Worm (Caenorhabditis elegans) whole organism, young adult: ENCODE measurements around the gene zip-8.

Experiments used
- F23B12.7 ChIP-seq: sonication (generic microtip); optimal IDR thresholded peaks from 2 replicates; lab custom pipeline; 2017; ENCODE audit warnings: missing genetic modification characterization, mild to moderate bottlenecking, missing compliant biosample characterization, antibody characterized with exemption, moderate library complexity; ENCODE audit not compliant: insufficient read depth
- F33H1.4 ChIP-seq: fragments of 200-800 bp; sonication (Bioruptor generic); IDR thresholded peaks from 2 replicates; pipeline ENCODE4 v1.3.6; 2022; ENCODE audit warnings: missing genetic modification reagents, missing genetic modification characterization, missing compliant biosample characterization
- F37B4.10 ChIP-seq: fragments of 200-800 bp; sonication (Bioruptor generic); IDR thresholded peaks from 2 replicates; pipeline ENCODE4 v1.3.6; 2022; ENCODE audit warnings: missing genetic modification characterization, missing compliant biosample characterization
- F57A8.1 ChIP-seq: fragments of 200-800 bp; sonication (Bioruptor generic); optimal IDR thresholded peaks from 2 replicates; lab custom pipeline; 2018; ENCODE audit warnings: mild to moderate bottlenecking, missing genetic modification characterization, moderate library complexity, missing compliant biosample characterization
- K11D2.4 ChIP-seq: fragments of 200-800 bp; sonication (Bioruptor generic); IDR thresholded peaks from 2 replicates; pipeline ENCODE4 v1.3.6; 2022; ENCODE audit warnings: missing genetic modification reagents, missing genetic modification characterization, missing compliant biosample characterization
- K12H6.12 ChIP-seq: fragments of 200-800 bp; sonication (Bioruptor generic); optimal IDR thresholded peaks from 2 replicates; lab custom pipeline; 2018; ENCODE audit warnings: mild to moderate bottlenecking, missing genetic modification characterization, missing compliant biosample characterization
- T26A5.8 ChIP-seq: sonication (generic microtip); optimal IDR thresholded peaks from 2 replicates; lab custom pipeline; 2016; ENCODE audit warnings: missing genetic modification characterization, missing compliant biosample characterization
- Y79H2A.3 ChIP-seq: fragments of 200-800 bp; sonication (Bioruptor generic); conservative IDR thresholded peaks from 2 replicates; pipeline ENCODE4 v1.3.6; 2022; ENCODE audit warnings: missing genetic modification reagents, missing genetic modification characterization, missing compliant biosample characterization
- atf-7 ChIP-seq: sonication (generic microtip); optimal IDR thresholded peaks from 2 replicates; lab custom pipeline; 2017; ENCODE audit warnings: mild to moderate bottlenecking, missing genetic modification characterization, missing compliant biosample characterization
- attf-5 ChIP-seq: fragments of 200-800 bp; sonication (Bioruptor generic); optimal IDR thresholded peaks from 2 replicates; lab custom pipeline; 2018; ENCODE audit warnings: mild to moderate bottlenecking, missing genetic modification characterization, missing compliant biosample characterization
- bed-2 ChIP-seq: fragments of 200-800 bp; sonication (Bioruptor generic); IDR thresholded peaks from 2 replicates; pipeline ENCODE4 v1.3.6; 2022; ENCODE audit warnings: missing genetic modification reagents, missing genetic modification characterization, missing compliant biosample characterization
- cebp-1 ChIP-seq, 2 experiments: fragments of 200-800 bp in 1 of 2; sonication (Bioruptor generic) in 1 of 2; sonication (generic microtip) in 1 of 2; IDR thresholded peaks in 1 of 2; optimal IDR thresholded peaks in 1 of 2; 2 replicates each; pipeline versions ENCODE4 v1.3.6 to Lab custom; 2017 to 2022; ENCODE audit warnings: missing compliant biosample characterization in 2 of 2, missing genetic modification characterization in 2 of 2, mild to moderate bottlenecking in 1 of 2, missing genetic modification reagents in 1 of 2, moderate library complexity in 1 of 2
- ceh-100 ChIP-seq: fragments of 200-800 bp; sonication (Bioruptor generic); IDR thresholded peaks from 2 replicates; pipeline ENCODE4 v1.3.6; 2022; ENCODE audit warnings: missing genetic modification reagents, missing genetic modification characterization, missing compliant biosample characterization
- ceh-91 ChIP-seq: fragments of 200-800 bp; sonication (Bioruptor generic); IDR thresholded peaks from 2 replicates; pipeline ENCODE4 v1.3.6; 2022; ENCODE audit warnings: missing genetic modification reagents, missing genetic modification characterization, missing compliant biosample characterization
- chd-7 ChIP-seq: sonication (generic microtip); optimal IDR thresholded peaks from 2 replicates; lab custom pipeline; 2016; ENCODE audit warnings: mild to moderate bottlenecking, missing genetic modification characterization, moderate library complexity, missing compliant biosample characterization
- hlh-26 ChIP-seq: fragments of 200-800 bp; sonication (Bioruptor generic); conservative IDR thresholded peaks from 2 replicates; pipeline ENCODE4 v1.3.6; 2022; ENCODE audit warnings: missing genetic modification reagents, missing genetic modification characterization, missing compliant biosample characterization
- hmg-1.2 ChIP-seq: fragments of 200-800 bp; sonication (Bioruptor generic); IDR thresholded peaks from 2 replicates; pipeline ENCODE4 v1.3.6; 2022; ENCODE audit warnings: missing genetic modification reagents, missing genetic modification characterization, missing compliant biosample characterization
- hsf-1 ChIP-seq: fragments of 200-800 bp; sonication (Bioruptor generic); IDR thresholded peaks from 2 replicates; pipeline ENCODE4 v1.3.6; 2022; ENCODE audit warnings: missing genetic modification reagents, missing genetic modification characterization, missing compliant biosample characterization
- lin-54 ChIP-seq: fragments of 200-800 bp; sonication (Bioruptor generic); optimal IDR thresholded peaks from 2 replicates; lab custom pipeline; 2018; ENCODE audit warnings: mild to moderate bottlenecking, missing genetic modification characterization, missing compliant biosample characterization
- lir-1 ChIP-seq: fragments of 200-800 bp; sonication (Bioruptor generic); conservative IDR thresholded peaks from 2 replicates; pipeline ENCODE4 v1.3.6; 2022; ENCODE audit warnings: missing genetic modification reagents, missing genetic modification characterization, missing compliant biosample characterization
- lsl-1 ChIP-seq: fragments of 200-800 bp; sonication (Bioruptor generic); optimal IDR thresholded peaks from 2 replicates; lab custom pipeline; 2018; ENCODE audit warnings: mild to moderate bottlenecking, missing genetic modification characterization, moderate library complexity, missing compliant biosample characterization
- lsy-27 ChIP-seq: sonication (generic microtip); optimal IDR thresholded peaks from 2 replicates; lab custom pipeline; 2017; ENCODE audit warnings: missing genetic modification characterization, mild to moderate bottlenecking, missing compliant biosample characterization, antibody characterized with exemption, missing genotype, borderline replicate concordance; ENCODE audit not compliant: insufficient read depth
- madf-3 ChIP-seq: fragments of 200-800 bp; sonication (Bioruptor generic); IDR thresholded peaks from 2 replicates; pipeline ENCODE4 v1.3.6; 2022; ENCODE audit warnings: missing genetic modification reagents, missing genetic modification characterization, missing compliant biosample characterization
- madf-6 ChIP-seq: fragments of 200-800 bp; sonication (Bioruptor generic); IDR thresholded peaks from 2 replicates; pipeline ENCODE4 v1.3.6; 2022; ENCODE audit warnings: missing genetic modification reagents, missing genetic modification characterization, missing compliant biosample characterization
- mel-28 ChIP-seq: sonication (generic microtip); optimal IDR thresholded peaks from 2 replicates; lab custom pipeline; 2016; ENCODE audit warnings: borderline replicate concordance, mild to moderate bottlenecking, missing genetic modification characterization, missing compliant biosample characterization
- mxl-1 ChIP-seq: sonication (generic microtip); optimal IDR thresholded peaks from 2 replicates; lab custom pipeline; 2016; ENCODE audit warnings: missing genetic modification characterization, missing compliant biosample characterization
- nhr-179 ChIP-seq: sonication (generic microtip); optimal IDR thresholded peaks from 2 replicates; lab custom pipeline; 2016; ENCODE audit warnings: mild to moderate bottlenecking, missing genetic modification characterization, missing compliant biosample characterization
- repo-1 ChIP-seq: sonication (generic microtip); optimal IDR thresholded peaks from 2 replicates; lab custom pipeline; 2017; ENCODE audit warnings: mild to moderate bottlenecking, missing genetic modification characterization, missing compliant biosample characterization
- rpc-1 ChIP-seq, 2 experiments: fragments of 150-350 bp in 1 of 2; sonication (generic microtip) in 1 of 2; optimal IDR thresholded peaks; 2 replicates each; lab custom pipeline; 2014 to 2018; ENCODE audit warnings: missing biosample characterization in 1 of 2, missing genetic modification characterization in 1 of 2, missing genetic modification reagents in 1 of 2, missing genotype in 1 of 2
- snpc-1.3 ChIP-seq: sonication (generic microtip); optimal IDR thresholded peaks from 2 replicates; lab custom pipeline; 2017; ENCODE audit warnings: missing genetic modification characterization, mild to moderate bottlenecking, missing compliant biosample characterization, antibody characterized with exemption, moderate library complexity, missing genotype, missing genetic modification reagents; ENCODE audit not compliant: insufficient read depth
- tbp1 ChIP-seq: fragments of 200-800 bp; sonication (Bioruptor generic); optimal IDR thresholded peaks from 2 replicates; lab custom pipeline; 2018; ENCODE audit warnings: mild to moderate bottlenecking, missing genetic modification characterization, missing compliant biosample characterization
- ztf-22 ChIP-seq: fragments of 200-800 bp; sonication (Bioruptor generic); optimal IDR thresholded peaks from 2 replicates; lab custom pipeline; 2018; ENCODE audit warnings: mild to moderate bottlenecking, missing genetic modification characterization, moderate library complexity, missing compliant biosample characterization
- ztf-28 ChIP-seq: fragments of 200-800 bp; sonication (Bioruptor generic); IDR thresholded peaks from 2 replicates; pipeline ENCODE4 v1.3.6; 2022; ENCODE audit warnings: missing genetic modification reagents, missing genetic modification characterization, missing compliant biosample characterization

The zip-8 gene

DNA sequence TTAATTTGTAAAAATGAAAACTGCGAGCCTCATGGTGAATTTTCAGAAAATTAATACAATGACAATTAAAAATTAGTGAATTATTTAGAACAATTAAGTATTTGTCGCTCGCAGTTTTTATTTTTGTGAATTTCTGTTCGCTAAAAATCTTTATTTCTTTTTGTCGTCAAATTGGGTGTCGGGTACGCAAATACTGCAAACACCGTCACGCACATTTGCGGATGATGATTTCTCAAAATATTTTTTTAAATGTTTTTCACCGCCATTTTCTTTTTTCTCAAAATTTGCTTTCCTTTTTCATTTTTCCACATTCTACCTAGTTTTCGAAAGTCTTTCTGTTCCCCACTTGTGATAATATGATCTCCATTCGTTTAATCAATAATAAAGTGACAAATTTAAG, 10.2 kb downstream of the zip-8 start (continued):
- TF ChIP-seq F37B4.10 (no peak), madf-3 (GFP tag; lab: Robert Waterston, UW) (no peak), rpc-1 (optimal IDR thresholded peaks at IDR 0.05; lab: Kevin White, UChicago) (no peak), rpc-1 (tag; optimal IDR thresholded peaks at IDR 0.05; lab: Kevin White, UChicago) (no peak), F23B12.7 (peak; percentile 43), hmg-1.2 (GFP tag; lab: Robert Waterston, UW) (0 out of 2 replicates have a peak, but pooled peaks have one; percentile 9), Y79H2A.3 (GFP tag; lab: Robert Waterston, UW) (no peak), lir-1 (GFP tag; lab: Robert Waterston, UW) (no peak), snpc-1.3 (tag; lab: Kevin White, UChicago) (peak; percentile 73), T26A5.8 (tag; lab: Kevin White, UChicago) (no peak), F57A8.1 (GFP tag; lab: Kevin White, UChicago) (no peak)
- TF ChIP-seq, all 124 proteins: peak for 12

DNA sequence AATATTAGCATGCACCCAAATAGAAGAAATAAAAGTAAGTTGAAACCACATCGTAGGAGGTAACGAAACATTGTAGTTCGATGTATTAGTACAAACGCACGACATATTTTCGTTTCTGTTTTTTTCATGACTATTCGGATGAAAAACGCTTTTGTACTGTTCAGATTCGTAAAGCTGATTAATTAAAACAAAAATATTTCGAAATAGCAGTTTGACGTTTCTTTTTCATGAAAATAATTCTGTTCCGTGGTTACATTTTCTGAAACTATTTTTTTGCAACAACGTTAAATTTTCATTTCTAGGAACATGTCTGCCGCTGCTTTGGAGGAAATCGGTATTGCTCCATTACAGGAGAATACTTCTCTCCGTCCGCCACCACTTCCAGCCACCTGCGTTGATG, 10.7 kb downstream of the zip-8 start, which contains the start of gene rpt-3:
Gene rpt-3, plus strand, starts transcription at position 301 of the 400 bp plus-strand sequence.
- TF ChIP-seq K12H6.12 (tag; lab: Kevin White, UChicago) (no peak), madf-6 (GFP tag; lab: Robert Waterston, UW) (peak; percentile 33), lir-1 (GFP tag; lab: Robert Waterston, UW) (no peak)

DNA sequence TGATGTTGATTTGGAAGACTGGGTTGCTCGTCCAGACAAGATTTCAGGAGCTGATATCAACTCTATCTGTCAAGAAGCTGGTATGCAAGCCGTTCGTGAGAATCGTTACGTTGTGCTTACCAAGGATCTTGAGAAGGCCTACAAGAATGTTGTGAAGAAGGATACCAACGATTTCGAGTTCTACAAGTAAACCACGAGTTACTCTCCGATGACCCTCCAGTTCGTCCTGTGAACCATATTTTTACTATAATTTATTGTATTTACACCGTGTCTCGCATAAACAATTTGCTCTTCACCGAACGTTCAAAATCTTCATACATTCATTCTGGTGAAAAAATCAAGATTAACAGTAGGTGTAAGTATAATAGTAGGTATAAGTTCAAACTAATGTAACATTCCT, 12.2 kb downstream of the zip-8 start:
- TF ChIP-seq lsl-1 (GFP tag; lab: Kevin White, UChicago) (no peak), hsf-1 (GFP tag; lab: Robert Waterston, UW) (no peak), F33H1.4 (GFP tag; lab: Robert Waterston, UW) (no peak), ztf-28 (no peak), ztf-22 (GFP tag; lab: Kevin White, UChicago) (no peak)

DNA sequence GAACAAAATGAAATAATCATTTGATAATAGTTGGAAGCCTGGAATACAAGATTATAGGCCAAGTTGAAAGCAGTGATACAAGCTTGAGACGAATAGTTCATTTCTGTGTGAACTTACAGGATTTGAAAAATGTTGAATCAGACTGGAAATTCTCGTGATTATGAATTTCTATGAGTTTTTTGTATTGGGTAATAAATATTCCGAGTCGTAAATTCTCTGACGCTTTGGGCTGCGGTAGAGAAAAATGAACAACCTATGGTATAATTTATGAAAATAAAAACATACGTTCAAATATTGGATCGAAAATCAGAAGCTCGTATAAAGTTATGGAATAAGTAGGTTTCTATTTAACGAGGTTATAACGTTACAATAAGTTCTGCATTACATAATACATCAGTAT, 14.1 kb downstream of the zip-8 start, which contains the start of gene srb-11:
Gene srb-11, minus strand, starts transcription at position 101 of the 400 bp plus-strand sequence.
- no peak for TF ChIP-seq mxl-1
- no peak for TF ChIP-seq bed-2 (GFP tag; lab: Robert Waterston, UW)
- TF ChIP-seq lin-54, result no peak
- TF ChIP-seq ceh-100 (GFP tag; lab: Robert Waterston, UW), result no peak
- no peak for TF ChIP-seq chd-7 (tag; lab: Kevin White, UChicago)
- no peak for TF ChIP-seq mel-28 (tag; lab: Kevin White, UChicago)
- TF ChIP-seq attf-5 (GFP tag; lab: Kevin White, UChicago), result no peak
- TF ChIP-seq madf-3 (GFP tag; lab: Robert Waterston, UW), result no peak
- no peak for TF ChIP-seq tbp1
- no peak for TF ChIP-seq repo-1 (tag; lab: Kevin White, UChicago)
- TF ChIP-seq ceh-91 (GFP tag; lab: Robert Waterston, UW), result no peak
- no peak for TF ChIP-seq lsy-27
- no peak for TF ChIP-seq atf-7 (tag; lab: Kevin White, UChicago)
- no peak for TF ChIP-seq cebp-1 (GFP tag; IDR thresholded peaks at IDR 0.05; lab: Robert Waterston, UW)
- TF ChIP-seq cebp-1 (tag; optimal IDR thresholded peaks at IDR 0.05; lab: Kevin White, UChicago), result no peak
- TF ChIP-seq K11D2.4 (GFP tag; lab: Robert Waterston, UW), result no peak
- no peak for TF ChIP-seq Y79H2A.3 (GFP tag; lab: Robert Waterston, UW)
- no peak for TF ChIP-seq nhr-179 (tag; lab: Kevin White, UChicago)
- no peak for TF ChIP-seq hlh-26 (GFP tag; lab: Robert Waterston, UW)
